Worm (Caenorhabditis elegans): ENCODE data around the gene F54C8.6.
A peak's percentile ranks its signal among the peaks of the same experiment; 100 is the strongest.
"Not testable (repeated sequence)": the region's sequence is repeated elsewhere in the genome, so short reads cannot be mapped to it uniquely, and the experiment has no call there.

Gene F54C8.6

ce11 chrIII:9426301-9426700, 23.4 kb downstream of the F54C8.6 start, which contains the start of gene T26G10.5:
Gene T26G10.5 (minus strand): TSS chrIII:9426401.
- TF ChIP-seq hnd-1 (tag; optimal IDR thresholded peaks at IDR 0.05): no peak
- no peak for TF ChIP-seq hmg-4 (GFP tag; optimal IDR thresholded peaks at IDR 0.05)
- TF ChIP-seq ceh-36 (tag; optimal IDR thresholded peaks at IDR 0.05): no peak
- TF ChIP-seq scrt-1 (GFP tag; IDR thresholded peaks at IDR 0.05): no peak
- no peak for TF ChIP-seq flt-1 (GFP tag; IDR thresholded peaks at IDR 0.05)
- no peak for TF ChIP-seq ceh-13 (GFP tag; optimal IDR thresholded peaks at IDR 0.05)
- no peak for TF ChIP-seq tbx-37 (GFP tag; conservative IDR thresholded peaks at IDR 0.05)
- no peak for TF ChIP-seq sea-1 (GFP tag; conservative IDR thresholded peaks at IDR 0.05)
- no peak for TF ChIP-seq B0310.2 (tag; optimal IDR thresholded peaks at IDR 0.05)
- no peak for TF ChIP-seq tra-4 (tag; optimal IDR thresholded peaks at IDR 0.05)

DNA sequence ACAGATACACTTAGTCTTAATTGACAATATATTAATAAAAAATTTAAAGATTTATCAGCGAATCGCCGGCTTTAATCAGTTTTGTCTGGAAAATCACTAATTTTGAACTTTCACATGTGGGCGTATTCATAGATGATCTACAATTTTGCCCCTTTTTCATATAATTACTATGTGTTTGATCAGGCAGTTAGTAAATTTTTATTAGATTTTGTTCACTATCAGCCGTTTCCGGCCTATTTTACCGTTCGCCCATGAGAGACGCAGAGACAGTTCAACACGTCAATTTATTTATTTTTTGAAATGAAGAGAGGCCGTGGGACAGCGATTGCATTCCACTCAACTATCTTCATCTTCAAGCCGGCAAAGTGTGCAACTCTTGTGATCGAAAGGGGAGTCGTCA, 29.5 kb downstream of the F54C8.6 start, which contains the start of gene T26G10.4:
TSS of gene T26G10.4 (plus strand) at position 301 of the 400 bp plus-strand sequence.
- not testable (repeated sequence) for TF ChIP-seq hmg-4 (GFP tag; optimal IDR thresholded peaks at IDR 0.05); sea-1 (GFP tag; conservative IDR thresholded peaks at IDR 0.05); F13C5.2 (tag; optimal IDR thresholded peaks at IDR 0.05)

DNA sequence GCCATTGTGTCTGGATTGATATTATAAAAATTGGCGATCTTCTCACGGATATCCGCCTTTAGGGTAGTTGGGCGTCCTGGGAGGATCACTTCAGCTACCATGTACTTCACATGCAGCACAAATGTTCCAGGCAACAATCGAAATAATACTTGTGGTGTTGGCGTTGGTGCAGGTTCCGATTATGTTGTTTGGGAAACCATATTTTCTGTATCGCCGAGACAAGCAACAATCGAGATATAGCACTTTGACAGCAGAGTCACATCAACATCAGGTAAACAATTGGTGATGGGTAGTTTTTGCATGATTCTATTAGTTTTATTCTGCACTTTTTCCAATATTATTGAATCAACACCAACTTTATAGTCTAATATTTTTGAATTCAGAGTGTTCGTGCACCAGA, 36.4 kb downstream of the F54C8.6 start, which contains the start of gene T26G10.3:
TSS of gene T26G10.3 (minus strand) at position 101 of the 400 bp plus-strand sequence.
- TF ChIP-seq hmbx-1 (tag; optimal IDR thresholded peaks at IDR 0.05) (no peak), ceh-36 (tag; optimal IDR thresholded peaks at IDR 0.05) (no peak), hmg-4 (GFP tag; optimal IDR thresholded peaks at IDR 0.05) (no peak), scrt-1 (GFP tag; IDR thresholded peaks at IDR 0.05) (no peak), ets-7 (tag; optimal IDR thresholded peaks at IDR 0.05) (no peak), pes-1 (GFP tag; IDR thresholded peaks at IDR 0.05) (no peak), hnd-1 (tag; optimal IDR thresholded peaks at IDR 0.05) (no peak), B0310.2 (tag; optimal IDR thresholded peaks at IDR 0.05) (no peak), sea-1 (GFP tag; conservative IDR thresholded peaks at IDR 0.05) (no peak), F13C5.2 (tag; optimal IDR thresholded peaks at IDR 0.05) (no peak)

ce11 chrIII:9408304-9408703, 41.4 kb downstream of the F54C8.6 start:
- peak; percentile 51 for TF ChIP-seq pes-1 (GFP tag; IDR thresholded peaks at IDR 0.05)
- peak; percentile 65 for TF ChIP-seq scrt-1 (GFP tag; IDR thresholded peaks at IDR 0.05)
- 0 out of 2 replicates have a peak, but pooled peaks have one; percentile 7 for TF ChIP-seq tbx-11 (GFP tag; IDR thresholded peaks at IDR 0.05)
- TF ChIP-seq sea-1 (GFP tag; conservative IDR thresholded peaks at IDR 0.05): 0 out of 2 replicates have a peak, but pooled peaks have one; percentile 51

ce11 chrIII:9406600-9406999, 43.1 kb downstream of the F54C8.6 start, which contains the start of gene T26G10.1:
Gene T26G10.1 (minus strand): TSS chrIII:9406641.
- TF ChIP-seq hnd-1 (tag; optimal IDR thresholded peaks at IDR 0.05): no peak
- TF ChIP-seq ceh-36 (tag; optimal IDR thresholded peaks at IDR 0.05): no peak
- no peak for TF ChIP-seq F13C5.2 (tag; optimal IDR thresholded peaks at IDR 0.05)
- no peak for TF ChIP-seq pes-1 (GFP tag; IDR thresholded peaks at IDR 0.05)
- no peak for TF ChIP-seq hmbx-1 (tag; optimal IDR thresholded peaks at IDR 0.05)
- TF ChIP-seq B0310.2 (tag; optimal IDR thresholded peaks at IDR 0.05): no peak
- TF ChIP-seq scrt-1 (GFP tag; IDR thresholded peaks at IDR 0.05): no peak
- no peak for TF ChIP-seq ama-1 (optimal IDR thresholded peaks at IDR 0.05)
- no peak for TF ChIP-seq tbx-37 (GFP tag; conservative IDR thresholded peaks at IDR 0.05)
- no peak for TF ChIP-seq aly-1 (tag; optimal IDR thresholded peaks at IDR 0.05)
- TF ChIP-seq tra-4 (tag; optimal IDR thresholded peaks at IDR 0.05): no peak
- no peak for TF ChIP-seq ceh-13 (GFP tag; optimal IDR thresholded peaks at IDR 0.05)

- TF ChIP-seq sea-1 (GFP tag; conservative IDR thresholded peaks at IDR 0.05) (no peak), tra-4 (tag; optimal IDR thresholded peaks at IDR 0.05) (no peak), pes-1 (GFP tag; IDR thresholded peaks at IDR 0.05) (no peak), ceh-13 (GFP tag; optimal IDR thresholded peaks at IDR 0.05) (no peak), flt-1 (GFP tag; IDR thresholded peaks at IDR 0.05) (no peak), F13C5.2 (tag; optimal IDR thresholded peaks at IDR 0.05) (no peak), tbx-37 (GFP tag; conservative IDR thresholded peaks at IDR 0.05) (no peak), scrt-1 (GFP tag; IDR thresholded peaks at IDR 0.05) (no peak), B0310.2 (tag; optimal IDR thresholded peaks at IDR 0.05) (no peak), hmbx-1 (tag; optimal IDR thresholded peaks at IDR 0.05) (no peak), tbx-11 (GFP tag; IDR thresholded peaks at IDR 0.05) (no peak), ceh-36 (tag; optimal IDR thresholded peaks at IDR 0.05) (no peak), aly-1 (tag; optimal IDR thresholded peaks at IDR 0.05) (no peak)
Measured at ce11 chrIII:9401036-9401435, 48.7 kb downstream of the F54C8.6 start, which contains the start of gene nlp-48. Gene nlp-48 (minus strand): TSS chrIII:9401136.
